Fruit fly (Drosophila melanogaster) S2 (cell line): ENCODE data around the gene ss.

Experiments
- CG8478 ChIP-seq: fragments of >200 bp; optimal IDR thresholded peaks from 2 replicates; lab custom pipeline; 2018
- CTCF ChIP-seq, 2 experiments: fragments of >200 bp; optimal IDR thresholded peaks; 2 replicates each; lab custom pipeline; 2018

- TF ChIP-seq CTCF (optimal IDR thresholded peaks at IDR 0.05; lab: Kevin White, UChicago) (no peak), CG8478 (lab: Kevin White, UChicago) (no peak)
These were observed 14.4 kb downstream of the ss start for dm6 chr3R:16389117-16389516.
